Fruit fly (Drosophila melanogaster) whole organism, prepupa: Measurements from ENCODE around the gene CG31253.
A peak's percentile ranks its signal among the peaks of the same experiment; 100 is the strongest.

Experiments used
- Blimp-1 ChIP-seq: fragments of 200-800 bp; sonication (Bioruptor generic); optimal IDR thresholded peaks from 3 replicates; lab custom pipeline; 2017; ENCODE audit warnings: missing biosample characterization, missing genetic modification characterization, mild to moderate bottlenecking, moderate library complexity, missing genetic modification reagents
- CG11294 ChIP-seq: fragments of 200-800 bp; sonication (Bioruptor generic); IDR thresholded peaks from 2 replicates; pipeline ENCODE4 v1.3.6; 2022; ENCODE audit warnings: missing biosample characterization, missing genetic modification characterization
- CG11762 ChIP-seq: fragments of 200-800 bp; sonication (Bioruptor generic); optimal IDR thresholded peaks from 3 replicates; lab custom pipeline; 2016; ENCODE audit warnings: missing biosample characterization, missing genetic modification characterization; ENCODE audit not compliant: insufficient read depth
- CG15336 ChIP-seq: fragments of 200-800 bp; sonication (Bioruptor generic); IDR thresholded peaks from 2 replicates; pipeline ENCODE4 v1.3.6; 2022; ENCODE audit warnings: missing biosample characterization, missing genetic modification characterization
- CG1621 ChIP-seq: fragments of 200-800 bp; sonication (Bioruptor generic); optimal IDR thresholded peaks from 3 replicates; lab custom pipeline; 2018; ENCODE audit warnings: missing biosample characterization, mild to moderate bottlenecking, missing genetic modification characterization
- CG3032 ChIP-seq: fragments of 200-800 bp; optimal IDR thresholded peaks from 2 replicates; lab custom pipeline; 2019; ENCODE audit warnings: missing biosample characterization, mild to moderate bottlenecking, missing genetic modification characterization, moderate library complexity
- CG32006 ChIP-seq: fragments of 200-800 bp; sonication (Bioruptor generic); optimal IDR thresholded peaks from 3 replicates; lab custom pipeline; 2017; ENCODE audit warnings: missing biosample characterization, mild to moderate bottlenecking, missing genetic modification characterization
- CG34406 ChIP-seq: fragments of 200-800 bp; sonication (Bioruptor generic); optimal IDR thresholded peaks from 3 replicates; lab custom pipeline; 2016; ENCODE audit warnings: missing biosample characterization, missing genetic modification characterization
- CG3919 ChIP-seq: fragments of 200-800 bp; sonication (Bioruptor generic); optimal IDR thresholded peaks from 3 replicates; lab custom pipeline; 2016; ENCODE audit warnings: missing biosample characterization, missing genetic modification characterization
- CG4318 ChIP-seq: fragments of 200-800 bp; sonication (Bioruptor generic); optimal IDR thresholded peaks from 3 replicates; lab custom pipeline; 2017; ENCODE audit warnings: missing biosample characterization, mild to moderate bottlenecking, missing genetic modification characterization
- CG6163 ChIP-seq: fragments of 200-800 bp; sonication (Bioruptor generic); IDR thresholded peaks from 3 replicates; pipeline ENCODE4 v1.3.6; 2022; ENCODE audit warnings: missing biosample characterization, missing genetic modification characterization
- CG6276 ChIP-seq: fragments of 200-800 bp; sonication (Bioruptor generic); optimal IDR thresholded peaks from 2 replicates; lab custom pipeline; 2017; ENCODE audit warnings: missing biosample characterization, mild to moderate bottlenecking, missing genetic modification characterization
- CG6808 ChIP-seq: fragments of 200-800 bp; sonication (Bioruptor generic); optimal IDR thresholded peaks from 3 replicates; lab custom pipeline; 2017; ENCODE audit warnings: missing biosample characterization, missing genetic modification characterization, mild to moderate bottlenecking, moderate library complexity, missing genetic modification reagents
- CG6854 ChIP-seq: fragments of 200-800 bp; sonication (Bioruptor generic); optimal IDR thresholded peaks from 2 replicates; lab custom pipeline; 2017; ENCODE audit warnings: missing biosample characterization, mild to moderate bottlenecking, missing genetic modification characterization
- CG7368 ChIP-seq: fragments of 200-800 bp; sonication (Bioruptor generic); optimal IDR thresholded peaks from 3 replicates; lab custom pipeline; 2016; ENCODE audit warnings: missing biosample characterization, missing genetic modification characterization
- CG8632 ChIP-seq: fragments of 200-800 bp; sonication (Bioruptor generic); optimal IDR thresholded peaks from 3 replicates; lab custom pipeline; 2016; ENCODE audit warnings: missing biosample characterization, missing genetic modification characterization
- CG9139 ChIP-seq: fragments of 200-800 bp; sonication (Bioruptor generic); optimal IDR thresholded peaks from 3 replicates; lab custom pipeline; 2017; ENCODE audit warnings: missing biosample characterization, mild to moderate bottlenecking, missing genetic modification characterization
- Eip78C ChIP-seq: fragments of 200-800 bp; sonication (Bioruptor generic); peaks from one replicate; lab custom pipeline; 2016; ENCODE audit warnings: missing biosample characterization, missing genetic modification characterization
- Eip93F ChIP-seq: fragments of 200-800 bp; sonication (Bioruptor generic); optimal IDR thresholded peaks from 2 replicates; lab custom pipeline; 2016; ENCODE audit warnings: missing biosample characterization, mild to moderate bottlenecking, missing genetic modification characterization
- Ets21C ChIP-seq: fragments of 200-800 bp; sonication (Bioruptor generic); optimal IDR thresholded peaks from 3 replicates; lab custom pipeline; 2016; ENCODE audit warnings: missing biosample characterization, missing genetic modification characterization
- Ets96B ChIP-seq: fragments of 200-800 bp; optimal IDR thresholded peaks from 2 replicates; lab custom pipeline; 2019; ENCODE audit warnings: missing biosample characterization, mild to moderate bottlenecking, missing genetic modification characterization, moderate library complexity
- Gug ChIP-seq: fragments of 200-800 bp; sonication (Bioruptor generic); IDR thresholded peaks from 2 replicates; pipeline ENCODE4 v1.3.6; 2022; ENCODE audit warnings: missing biosample characterization, missing genetic modification characterization
- Hr38 ChIP-seq: sonication (Bioruptor generic); optimal IDR thresholded peaks from 2 replicates; lab custom pipeline; 2016; ENCODE audit warnings: missing biosample characterization, missing genetic modification characterization
- Smox ChIP-seq: fragments of 200-800 bp; sonication (Bioruptor generic); optimal IDR thresholded peaks from 3 replicates; lab custom pipeline; 2016; ENCODE audit warnings: missing biosample characterization, missing genetic modification characterization
- Sox102F ChIP-seq: fragments of 200-800 bp; sonication (Bioruptor generic); optimal IDR thresholded peaks from 2 replicates; lab custom pipeline; 2016; ENCODE audit warnings: missing biosample characterization, mild to moderate bottlenecking, missing genetic modification characterization
- Sox15 ChIP-seq: fragments of 200-800 bp; sonication (Bioruptor generic); optimal IDR thresholded peaks from 3 replicates; lab custom pipeline; 2016; ENCODE audit warnings: missing biosample characterization, missing genetic modification characterization
- acj6 ChIP-seq: fragments of 200-800 bp; sonication (Bioruptor generic); optimal IDR thresholded peaks from 3 replicates; lab custom pipeline; 2016; ENCODE audit warnings: missing biosample characterization, missing genetic modification characterization
- cyc ChIP-seq: fragments of 200-800 bp; sonication (Bioruptor generic); optimal IDR thresholded peaks from 3 replicates; lab custom pipeline; 2016; ENCODE audit warnings: missing biosample characterization, missing genetic modification characterization
- dsx ChIP-seq: fragments of 200-800 bp; optimal IDR thresholded peaks from 3 replicates; lab custom pipeline; 2019; ENCODE audit warnings: missing biosample characterization, mild to moderate bottlenecking, missing genetic modification characterization, moderate library complexity; ENCODE audit not compliant: poor library complexity, severe bottlenecking
- eg ChIP-seq: fragments of 200-800 bp; sonication (Bioruptor generic); IDR thresholded peaks from 3 replicates; pipeline ENCODE4 v1.3.6; 2022; ENCODE audit warnings: missing biosample characterization, missing genetic modification characterization
- lz ChIP-seq: fragments of 200-800 bp; sonication (Bioruptor generic); optimal IDR thresholded peaks from 3 replicates; lab custom pipeline; 2016; ENCODE audit warnings: missing biosample characterization, missing genetic modification characterization
- net ChIP-seq: fragments of 200-800 bp; sonication (Bioruptor generic); optimal IDR thresholded peaks from 3 replicates; lab custom pipeline; 2016; ENCODE audit warnings: missing biosample characterization, missing genetic modification characterization
- pdm3 ChIP-seq: fragments of 200-800 bp; sonication (Bioruptor generic); optimal IDR thresholded peaks from 3 replicates; lab custom pipeline; 2016; ENCODE audit warnings: missing biosample characterization, missing genetic modification characterization
- salr ChIP-seq, 2 experiments: fragments of 200-800 bp; sonication (Bioruptor generic); optimal IDR thresholded peaks; 3 replicates each; lab custom pipeline; 2016 to 2018; ENCODE audit warnings: missing biosample characterization in 2 of 2, missing genetic modification characterization in 2 of 2, mild to moderate bottlenecking in 1 of 2
- spab ChIP-seq: fragments of 200-800 bp; sonication (Bioruptor generic); optimal IDR thresholded peaks from 2 replicates; lab custom pipeline; 2017; ENCODE audit warnings: missing biosample characterization, mild to moderate bottlenecking, missing genetic modification characterization, missing genetic modification reagents
- ss ChIP-seq, 2 experiments: fragments of 200-800 bp; sonication (Bioruptor generic); optimal IDR thresholded peaks; 2 replicates in 1 of 2; 3 replicates in 1 of 2; lab custom pipeline; 2017 to 2018; ENCODE audit warnings: mild to moderate bottlenecking in 2 of 2, missing biosample characterization in 2 of 2, missing genetic modification characterization in 2 of 2, moderate library complexity in 1 of 2
- svp ChIP-seq: fragments of 200-800 bp; sonication (Bioruptor generic); peaks from one replicate; lab custom pipeline; 2016; ENCODE audit warnings: missing biosample characterization, missing genetic modification characterization
- topi ChIP-seq: fragments of 200-800 bp; sonication (Bioruptor generic); optimal IDR thresholded peaks from 3 replicates; lab custom pipeline; 2016; ENCODE audit warnings: missing biosample characterization, missing genetic modification characterization
- vri ChIP-seq: fragments of 200-800 bp; sonication (Bioruptor generic); optimal IDR thresholded peaks from 3 replicates; lab custom pipeline; 2016; ENCODE audit warnings: missing biosample characterization, mild to moderate bottlenecking, missing genetic modification characterization

Gene CG31253

dm6 chr3R:27988647-27989430 is 28.5 kb upstream of the CG31253 start (continued):
- TF ChIP-seq CG1621 (tag; lab: Kevin White, UChicago) (peak; percentile 7), Smox (no peak), CG6163 (GFP tag; lab: Robert Waterston, UW) (peak; percentile 69), CG6276 (GFP tag; lab: Kevin White, UChicago) (peak; percentile 61), svp (GFP tag; lab: Kevin White, UChicago) (peak; percentile 79)

DNA sequence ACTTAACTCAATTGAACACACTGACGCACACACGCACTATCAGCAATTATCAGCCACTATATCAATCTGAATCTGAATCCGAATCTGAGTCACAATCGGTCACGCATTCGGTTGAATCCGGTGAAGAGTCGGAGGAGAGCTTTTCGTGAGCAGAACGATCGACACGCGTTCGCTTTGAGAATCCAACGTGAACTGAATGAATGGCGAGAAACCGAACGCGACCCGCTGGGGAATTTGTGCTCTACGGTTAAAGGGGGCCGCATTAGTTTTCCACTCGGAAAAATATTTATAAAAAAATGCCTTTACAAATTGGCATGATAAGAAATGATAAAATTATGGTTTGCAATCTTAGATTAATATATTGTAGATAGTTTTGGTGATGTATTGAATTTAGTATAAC is 27.8 kb upstream of the CG31253 start, which contains the start of gene betaTub97EF:
Gene betaTub97EF, minus strand, starts transcription at position 196 of the 400 bp plus-strand sequence.
- TF ChIP-seq CG3919 (GFP tag; lab: Kevin White, UChicago) (no peak), CG11762 (GFP tag; lab: Kevin White, UChicago) (no peak), eg (GFP tag; lab: Robert Waterston, UW) (peak; percentile 45; the same call in 2 of the 3 replicates), CG9139 (GFP tag; lab: Kevin White, UChicago) (no peak), CG34406 (GFP tag; lab: Kevin White, UChicago) (no peak), acj6 (GFP tag; lab: Kevin White, UChicago) (no peak), CG7368 (GFP tag; lab: Kevin White, UChicago) (no peak), CG3032 (no peak), ss (GFP tag; optimal IDR thresholded peaks at IDR 0.05; lab: Kevin White, UChicago) (no peak), cyc (GFP tag; lab: Kevin White, UChicago) (no peak), CG4318 (GFP tag; lab: Kevin White, UChicago) (no peak), dsx (GFP tag; lab: Kevin White, UChicago) (no peak), CG6163 (GFP tag; lab: Robert Waterston, UW) (peak; percentile 36; the same call in 1 of the 3 replicates), net (no peak), Sox102F (no peak), CG8632 (no peak), CG6808 (GFP tag; lab: Kevin White, UChicago) (no peak), salr (GFP tag; optimal IDR thresholded peaks at IDR 0.05; lab: Kevin White, UChicago) (no peak), Blimp-1 (GFP tag; lab: Kevin White, UChicago) (no peak), Ets96B (no peak), Sox15 (no peak), CG11294 (GFP tag; lab: Robert Waterston, UW) (peak; percentile 60), Eip93F (GFP tag; lab: Kevin White, UChicago) (no peak), vri (GFP tag; lab: Kevin White, UChicago) (no peak), pdm3 (GFP tag; lab: Kevin White, UChicago) (peak; percentile 16), CG6854 (no peak), Eip78C (GFP tag; lab: Kevin White, UChicago) (peak; percentile 69), spab (GFP tag; lab: Kevin White, UChicago) (no peak), Hr38 (no peak), CG15336 (GFP tag; lab: Robert Waterston, UW) (no peak), Smox (no peak), topi (GFP tag; lab: Kevin White, UChicago) (no peak), Gug (GFP tag; lab: Robert Waterston, UW) (peak; percentile 42), Ets21C (GFP tag; lab: Kevin White, UChicago) (no peak)

dm6 chr3R:27987772-27988171 is 27.4 kb upstream of the CG31253 start:
- no peak for TF ChIP-seq lz (GFP tag; lab: Kevin White, UChicago)
- no peak for TF ChIP-seq CG8632
- TF ChIP-seq CG32006 (GFP tag; lab: Kevin White, UChicago): no peak
